Fruit fly (Drosophila melanogaster) whole organism, adult: ENCODE data around the gene CG18809.

Source experiments
- CG1620 ChIP-seq: fragments of 200-800 bp; sonication (Bioruptor generic); optimal IDR thresholded peaks from 2 replicates; lab custom pipeline; 2016; ENCODE audit warnings: missing biosample characterization, missing genetic modification characterization
- CG7045 ChIP-seq: fragments of 200-800 bp; sonication (Bioruptor generic); optimal IDR thresholded peaks from 2 replicates; lab custom pipeline; 2017; ENCODE audit warnings: missing biosample characterization, mild to moderate bottlenecking, missing genetic modification characterization

DNA sequence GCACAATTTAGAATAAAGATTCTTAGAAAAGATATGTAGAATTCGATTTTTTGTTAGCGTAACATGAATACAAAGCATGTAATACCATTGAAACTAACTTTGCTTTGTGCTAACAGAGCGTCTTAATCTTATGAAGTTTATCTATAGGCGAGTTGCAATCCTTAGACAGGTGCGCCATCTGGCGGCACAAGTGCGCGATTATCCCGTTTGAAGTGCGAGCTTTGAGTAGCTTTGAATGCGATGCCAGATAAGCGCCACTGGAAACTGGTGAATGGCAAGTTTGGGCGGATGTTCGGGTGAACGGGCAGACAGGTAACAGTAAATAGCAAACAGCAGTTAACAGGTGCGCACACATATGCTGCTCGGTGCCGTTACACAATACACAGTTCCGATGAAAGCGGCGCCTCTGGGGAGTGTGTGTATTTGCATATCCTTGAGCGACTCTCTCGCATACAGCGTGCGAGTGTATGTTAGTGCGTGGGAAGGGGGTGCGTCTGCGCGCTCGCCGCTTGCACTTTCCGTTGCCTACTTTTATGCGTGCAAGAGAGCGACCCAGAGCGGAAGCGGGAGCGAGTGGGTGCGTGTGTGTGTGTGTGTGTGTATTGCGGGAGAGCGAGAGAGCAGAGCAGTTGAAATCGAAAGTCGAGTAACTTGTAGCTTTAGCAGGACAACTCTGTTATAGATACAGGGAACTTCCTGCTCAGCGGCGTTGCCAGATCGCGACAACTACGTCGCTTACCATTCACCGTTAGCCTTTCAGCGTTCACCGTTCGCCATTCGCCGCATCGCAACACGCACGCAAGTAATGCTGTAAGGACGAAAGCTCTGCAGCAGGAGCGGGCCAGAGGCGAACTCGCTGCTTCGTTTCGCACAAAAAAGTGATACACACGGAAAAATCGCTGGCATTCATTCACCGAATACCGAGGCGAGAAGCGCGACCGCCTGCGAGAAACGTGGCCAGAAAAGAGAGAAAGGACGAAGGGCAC lies 25.9 kb downstream of the CG18809 start, which contains the start of gene CG12531:
- no peak for TF ChIP-seq CG7045 (GFP tag; lab: Kevin White, UChicago)
- no peak for TF ChIP-seq CG1620
